Fruit fly (Drosophila melanogaster) whole organism, embryonic: ENCODE data around the gene ara.

Experiments
- Atf6 ChIP-seq: fragments of 200-800 bp; sonication (Bioruptor generic); IDR thresholded peaks from 2 replicates; pipeline ENCODE4 v1.3.6; 2022; ENCODE audit warnings: missing biosample characterization, missing genetic modification characterization
- Bgb ChIP-seq: fragments of 200-800 bp; sonication (Bioruptor generic); IDR thresholded peaks from 2 replicates; pipeline ENCODE4 v1.3.6; 2022; ENCODE audit warnings: missing biosample characterization, missing genetic modification characterization; ENCODE audit not compliant: partially characterized antibody
- C15 ChIP-seq: fragments of 200-800 bp; sonication (Bioruptor generic); IDR thresholded peaks from 3 replicates; pipeline ENCODE4 v1.3.6; 2022; ENCODE audit warnings: missing biosample characterization, missing genetic modification characterization
- CG10979 ChIP-seq: fragments of 200-800 bp; sonication (Bioruptor generic); optimal IDR thresholded peaks from 2 replicates; lab custom pipeline; 2018; ENCODE audit warnings: missing biosample characterization, mild to moderate bottlenecking, missing genetic modification characterization, moderate library complexity
- CG11085 ChIP-seq: fragments of 200-800 bp; sonication (Bioruptor generic); IDR thresholded peaks from 2 replicates; pipeline ENCODE4 v1.3.6; 2022; ENCODE audit warnings: missing biosample characterization, missing genetic modification characterization
- CG11696 ChIP-seq: fragments of 200-800 bp; sonication (Bioruptor generic); IDR thresholded peaks from 2 replicates; pipeline ENCODE4 v1.3.6; 2022; ENCODE audit warnings: missing biosample characterization, missing genetic modification characterization
- CG13424 ChIP-seq: fragments of 200-800 bp; sonication (Bioruptor generic); optimal IDR thresholded peaks from 2 replicates; lab custom pipeline; 2019; ENCODE audit warnings: missing biosample characterization, mild to moderate bottlenecking, missing genetic modification characterization, moderate library complexity
- CG13775 ChIP-seq: fragments of 200-800 bp; sonication (Bioruptor generic); optimal IDR thresholded peaks from 3 replicates; lab custom pipeline; 2017; ENCODE audit warnings: missing biosample characterization, mild to moderate bottlenecking, missing genetic modification characterization
- CG14710 ChIP-seq: fragments of 200-800 bp; sonication (Bioruptor generic); optimal IDR thresholded peaks from 3 replicates; lab custom pipeline; 2019; ENCODE audit warnings: missing biosample characterization, mild to moderate bottlenecking, missing genetic modification characterization, moderate library complexity
- CG1603 ChIP-seq: fragments of 200-800 bp; sonication (Bioruptor generic); optimal IDR thresholded peaks from 2 replicates; lab custom pipeline; 2019; ENCODE audit warnings: missing biosample characterization, mild to moderate bottlenecking, missing genetic modification characterization, moderate library complexity
- CG17361 ChIP-seq: fragments of 200-800 bp; sonication (Bioruptor generic); IDR thresholded peaks from 3 replicates; pipeline ENCODE4 v1.3.6; 2022; ENCODE audit warnings: missing biosample characterization, missing genetic modification characterization
- CG17385 ChIP-seq: fragments of 200-800 bp; sonication (Bioruptor generic); optimal IDR thresholded peaks from 3 replicates; lab custom pipeline; 2018; ENCODE audit warnings: missing biosample characterization, mild to moderate bottlenecking, missing genetic modification characterization
- CG17802 ChIP-seq: fragments of 200-800 bp; sonication (Bioruptor generic); optimal IDR thresholded peaks from 2 replicates; lab custom pipeline; 2018; ENCODE audit warnings: missing biosample characterization, mild to moderate bottlenecking, missing genetic modification characterization, moderate library complexity
- CG18262 ChIP-seq: fragments of 200-800 bp; optimal IDR thresholded peaks from 3 replicates; lab custom pipeline; 2019; ENCODE audit warnings: missing biosample characterization, mild to moderate bottlenecking, missing genetic modification characterization, moderate library complexity
- CG2712 ChIP-seq: fragments of 200-800 bp; optimal IDR thresholded peaks from 3 replicates; lab custom pipeline; 2019; ENCODE audit warnings: missing biosample characterization, mild to moderate bottlenecking, missing genetic modification characterization, moderate library complexity
- CG34422 ChIP-seq: fragments of 200-800 bp; sonication (Bioruptor generic); IDR thresholded peaks from 3 replicates; pipeline ENCODE4 v1.3.6; 2022; ENCODE audit warnings: missing biosample characterization, missing genetic modification characterization
- CG4424 ChIP-seq: fragments of 200-800 bp; sonication (Bioruptor generic); optimal IDR thresholded peaks from 3 replicates; lab custom pipeline; 2016; ENCODE audit warnings: missing biosample characterization, missing genetic modification characterization
- CG7556 ChIP-seq: fragments of 200-800 bp; sonication (Bioruptor generic); optimal IDR thresholded peaks from 2 replicates; lab custom pipeline; 2017; ENCODE audit warnings: missing biosample characterization, mild to moderate bottlenecking, missing genetic modification characterization
- CG7839 ChIP-seq: fragments of 200-800 bp; sonication (Bioruptor generic); optimal IDR thresholded peaks from 3 replicates; lab custom pipeline; 2018; ENCODE audit warnings: missing biosample characterization, mild to moderate bottlenecking, missing genetic modification characterization, moderate library complexity
- CG7928 ChIP-seq: fragments of 200-800 bp; sonication (Bioruptor generic); optimal IDR thresholded peaks from 2 replicates; lab custom pipeline; 2017; ENCODE audit warnings: missing biosample characterization, mild to moderate bottlenecking, missing genetic modification characterization
- CG8388 ChIP-seq: fragments of 200-800 bp; sonication (Bioruptor generic); optimal IDR thresholded peaks from 2 replicates; lab custom pipeline; 2019; ENCODE audit warnings: missing biosample characterization, mild to moderate bottlenecking, missing genetic modification characterization, moderate library complexity
- CG9437 ChIP-seq: fragments of 200-800 bp; sonication (Bioruptor generic); optimal IDR thresholded peaks from 2 replicates; lab custom pipeline; 2018; ENCODE audit warnings: missing biosample characterization, mild to moderate bottlenecking, missing genetic modification characterization
- CG9876 ChIP-seq: fragments of 200-800 bp; sonication (Bioruptor generic); optimal IDR thresholded peaks from 2 replicates; lab custom pipeline; 2016; ENCODE audit warnings: missing biosample characterization, missing genetic modification characterization
- CkIIα-i1 ChIP-seq: fragments of 200-800 bp; sonication (Bioruptor generic); IDR thresholded peaks from 2 replicates; pipeline ENCODE4 v1.3.6; 2022; ENCODE audit warnings: missing biosample characterization, missing genetic modification characterization
- D19B ChIP-seq: fragments of 200-800 bp; sonication (Bioruptor generic); optimal IDR thresholded peaks from 2 replicates; lab custom pipeline; 2017; ENCODE audit warnings: missing biosample characterization, mild to moderate bottlenecking, missing genetic modification characterization
- Ets97D ChIP-seq: fragments of 200-800 bp; sonication (Bioruptor generic); optimal IDR thresholded peaks from 3 replicates; lab custom pipeline; 2016; ENCODE audit warnings: missing biosample characterization, missing genetic modification characterization
- Gug ChIP-seq: fragments of 200-800 bp; sonication (Bioruptor generic); IDR thresholded peaks from 4 replicates; pipeline ENCODE4 v1.3.6; 2022; ENCODE audit warnings: missing biosample characterization, missing genetic modification characterization
- Hey ChIP-seq: fragments of 200-800 bp; sonication (Bioruptor generic); optimal IDR thresholded peaks from 3 replicates; lab custom pipeline; 2018; ENCODE audit warnings: missing biosample characterization, mild to moderate bottlenecking, missing genetic modification characterization
- Hr3 ChIP-seq: fragments of 200-800 bp; sonication (Bioruptor generic); optimal IDR thresholded peaks from 3 replicates; lab custom pipeline; 2016; ENCODE audit warnings: missing biosample characterization, missing genetic modification characterization
- Hr51 ChIP-seq, 2 experiments: fragments of 200-800 bp; sonication (Bioruptor generic); optimal IDR thresholded peaks; 2 replicates in 1 of 2; 3 replicates in 1 of 2; lab custom pipeline; 2016 to 2018; ENCODE audit warnings: missing biosample characterization in 2 of 2, missing genetic modification characterization in 2 of 2, mild to moderate bottlenecking in 1 of 2, moderate library complexity in 1 of 2
- Lhr ChIP-seq: fragments of 200-800 bp; sonication (Bioruptor generic); optimal IDR thresholded peaks from 3 replicates; lab custom pipeline; 2017; ENCODE audit warnings: mild to moderate bottlenecking, missing biosample characterization, missing genetic modification reagents, missing genetic modification characterization
- Oli ChIP-seq: fragments of 200-800 bp; sonication (Bioruptor generic); optimal IDR thresholded peaks from 2 replicates; lab custom pipeline; 2018; ENCODE audit warnings: missing biosample characterization, mild to moderate bottlenecking, missing genetic modification characterization, moderate library complexity
- Sox100B ChIP-seq: fragments of 200-800 bp; sonication (Bioruptor generic); optimal IDR thresholded peaks from 3 replicates; lab custom pipeline; 2018; ENCODE audit warnings: missing biosample characterization, mild to moderate bottlenecking, missing genetic modification characterization
- Sox102F ChIP-seq: fragments of 200-800 bp; sonication (Bioruptor generic); optimal IDR thresholded peaks from 2 replicates; lab custom pipeline; 2018; ENCODE audit warnings: missing biosample characterization, mild to moderate bottlenecking, missing genetic modification characterization, moderate library complexity
- bcd ChIP-seq: fragments of 200-800 bp; sonication (Bioruptor generic); optimal IDR thresholded peaks from 2 replicates; lab custom pipeline; 2017; ENCODE audit warnings: missing biosample characterization, mild to moderate bottlenecking, missing genetic modification characterization
- chn ChIP-seq: fragments of 200-800 bp; sonication (Bioruptor generic); optimal IDR thresholded peaks from 2 replicates; lab custom pipeline; 2016; ENCODE audit warnings: missing biosample characterization, missing genetic modification characterization
- dmrt99B ChIP-seq: fragments of 200-800 bp; sonication (Bioruptor generic); optimal IDR thresholded peaks from 2 replicates; lab custom pipeline; 2018; ENCODE audit warnings: missing biosample characterization, mild to moderate bottlenecking, missing genetic modification characterization, moderate library complexity
- fd96Cb ChIP-seq: fragments of 200-800 bp; sonication (Bioruptor generic); optimal IDR thresholded peaks from 2 replicates; lab custom pipeline; 2018; ENCODE audit warnings: missing biosample characterization, mild to moderate bottlenecking, missing genetic modification characterization, moderate library complexity
- gem ChIP-seq: fragments of 200-800 bp; sonication (Bioruptor generic); optimal IDR thresholded peaks from 2 replicates; lab custom pipeline; 2019; ENCODE audit warnings: missing biosample characterization, mild to moderate bottlenecking, missing genetic modification characterization, moderate library complexity
- grau ChIP-seq: fragments of 200-800 bp; optimal IDR thresholded peaks from 3 replicates; lab custom pipeline; 2019; ENCODE audit warnings: missing biosample characterization, mild to moderate bottlenecking, missing genetic modification characterization, moderate library complexity
- hb ChIP-seq: fragments of 200-800 bp; sonication (Bioruptor generic); IDR thresholded peaks from 3 replicates; pipeline ENCODE4 v1.3.6; 2022; ENCODE audit warnings: missing biosample characterization, missing genetic modification characterization; ENCODE audit not compliant: partially characterized antibody
- kay ChIP-seq: fragments of 200-800 bp; sonication (Bioruptor generic); optimal IDR thresholded peaks from 2 replicates; lab custom pipeline; 2016; ENCODE audit warnings: missing biosample characterization, missing genetic modification characterization
- lola ChIP-seq, 3 experiments: fragments of >200 bp in 2 of 3; fragments of 200-800 bp in 1 of 3; sonication (Bioruptor generic) in 1 of 3; optimal IDR thresholded peaks; 2 replicates each; lab custom pipeline; 2017 to 2019; ENCODE audit warnings: missing biosample characterization in 3 of 3, missing genetic modification characterization in 3 of 3, mild to moderate bottlenecking in 1 of 3, moderate library complexity in 1 of 3
- pb ChIP-seq: fragments of 200-800 bp; sonication (Bioruptor generic); optimal IDR thresholded peaks from 3 replicates; lab custom pipeline; 2016; ENCODE audit warnings: missing biosample characterization, missing genetic modification characterization
- phol ChIP-seq: fragments of 200-800 bp; sonication (Bioruptor generic); optimal IDR thresholded peaks from 3 replicates; lab custom pipeline; 2018; ENCODE audit warnings: missing biosample characterization, mild to moderate bottlenecking, missing genetic modification characterization, moderate library complexity
- pnt ChIP-seq: fragments of 200-800 bp; sonication (Bioruptor generic); optimal IDR thresholded peaks from 3 replicates; lab custom pipeline; 2016; ENCODE audit warnings: missing biosample characterization, missing genetic modification characterization
- tgo ChIP-seq: fragments of 200-800 bp; sonication (Bioruptor generic); IDR thresholded peaks from 3 replicates; pipeline ENCODE4 v1.3.6; 2022; ENCODE audit warnings: missing biosample characterization, missing genetic modification characterization
- tna ChIP-seq: fragments of 200-800 bp; sonication (Bioruptor generic); IDR thresholded peaks from 2 replicates; pipeline ENCODE4 v1.3.6; 2022; ENCODE audit warnings: missing biosample characterization, missing genetic modification characterization; ENCODE audit not compliant: partially characterized antibody
- twi ChIP-seq: fragments of 200-800 bp; optimal IDR thresholded peaks from 2 replicates; lab custom pipeline; 2019; ENCODE audit warnings: missing biosample characterization, mild to moderate bottlenecking, missing genetic modification characterization, moderate library complexity

Gene ara

DNA sequence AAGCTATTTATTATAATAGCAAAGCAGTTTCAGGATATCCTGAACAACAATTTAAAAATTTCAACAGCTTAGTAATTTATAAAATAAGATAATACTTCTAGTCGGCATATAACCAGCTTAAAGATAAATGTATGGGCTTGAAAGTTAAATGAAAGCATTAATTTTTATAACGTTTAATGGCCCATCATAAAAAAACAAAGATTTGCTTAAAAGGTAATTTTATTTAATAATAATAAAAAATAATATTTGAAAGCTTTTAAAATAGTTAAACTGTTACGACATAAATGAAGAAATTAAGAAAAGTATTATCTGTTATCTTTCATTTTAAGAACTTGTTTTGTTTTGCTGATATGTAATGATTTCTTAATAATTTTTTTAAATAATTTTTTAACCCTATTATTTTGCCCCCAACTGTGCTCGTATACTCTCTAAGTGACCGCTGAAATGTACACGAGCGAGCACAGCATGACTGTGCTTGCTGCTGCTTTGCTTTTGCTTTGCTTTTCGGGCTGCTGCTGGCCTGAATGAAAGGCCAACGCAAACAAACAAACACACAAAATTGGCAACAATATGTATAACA, 6.8 kb downstream of the ara start (continued):
- TF ChIP-seq CG1603 (tag; lab: Kevin White, UChicago) (no peak), CG17385 (no peak), CG9437 (GFP tag; lab: Kevin White, UChicago) (peak; percentile 22), lola (GFP tag; optimal IDR thresholded peaks at IDR 0.05; lab: Kevin White, UChicago) (peak in 1 of 3 experiments; percentile 17), chn (GFP tag; lab: Kevin White, UChicago) (no peak), CG18262 (tag; lab: Kevin White, UChicago) (peak; percentile 59), Sox102F (GFP tag; lab: Kevin White, UChicago) (peak; percentile 13), CG7556 (GFP tag; lab: Kevin White, UChicago) (peak; percentile 8), CG34422 (GFP tag; lab: Robert Waterston, UW) (no peak), phol (peak; percentile 14), kay (no peak), Hr51 (GFP tag; optimal IDR thresholded peaks at IDR 0.05; lab: Kevin White, UChicago) (peak in 1 of 2 experiments; percentile 24), hb (GFP tag; lab: Robert Waterston, UW) (no peak), Atf6 (GFP tag; lab: Robert Waterston, UW) (no peak), pb (no peak), bcd (GFP tag; lab: Kevin White, UChicago) (no peak), fd96Cb (tag; lab: Kevin White, UChicago) (peak; percentile 0), CG13424 (tag; lab: Kevin White, UChicago) (peak; percentile 7), CG4424 (peak; percentile 6), CG10979 (tag; lab: Kevin White, UChicago) (peak; percentile 37), CG2712 (peak; percentile 26), CG11696 (peak; percentile 62), Ets97D (GFP tag; lab: Kevin White, UChicago) (no peak), Gug (GFP tag; lab: Robert Waterston, UW) (no peak), grau (peak; percentile 12), C15 (GFP tag; lab: Robert Waterston, UW) (no peak), D19B (GFP tag; lab: Kevin White, UChicago) (no peak), CG17361 (GFP tag; lab: Robert Waterston, UW) (peak; percentile 78; the same call in 2 of the 3 replicates), twi (tag; lab: Kevin White, UChicago) (no peak), tgo (GFP tag; lab: Robert Waterston, UW) (no peak), CG9876 (GFP tag; lab: Kevin White, UChicago) (no peak), tna (GFP tag; lab: Robert Waterston, UW) (no peak), Hey (tag; lab: Kevin White, UChicago) (no peak), CG7928 (GFP tag; lab: Kevin White, UChicago) (no peak), Lhr (GFP tag; lab: Kevin White, UChicago) (no peak), CG8388 (peak; percentile 8), Sox100B (GFP tag; lab: Kevin White, UChicago) (peak; percentile 46), Oli (tag; lab: Kevin White, UChicago) (peak; percentile 28), CG14710 (tag; lab: Kevin White, UChicago) (peak; percentile 23), gem (tag; lab: Kevin White, UChicago) (peak; percentile 53), CG13775 (GFP tag; lab: Kevin White, UChicago) (no peak), pnt (GFP tag; lab: Kevin White, UChicago) (no peak), CG7839 (tag; lab: Kevin White, UChicago) (peak; percentile 24), Bgb (GFP tag; lab: Robert Waterston, UW) (no peak), CG17802 (tag; lab: Kevin White, UChicago) (no peak), CkIIα-i1 (GFP tag; lab: Robert Waterston, UW) (no peak), dmrt99B (tag; lab: Kevin White, UChicago) (peak; percentile 25), CG11085 (GFP tag; lab: Robert Waterston, UW) (no peak), Hr3 (GFP tag; lab: Kevin White, UChicago) (peak; percentile 3)
